Worm (Caenorhabditis elegans): ENCODE measurements around the gene K08D12.3.

ce11 chrIV:1672398-1672797 is 37.7 kb upstream of the K08D12.3 start, which contains the start of gene Y41D4B.1:
- no peak for TF ChIP-seq nhr-28 (tag; optimal IDR thresholded peaks at IDR 0.05)
- no peak for TF ChIP-seq mab-5 (tag; optimal IDR thresholded peaks at IDR 0.05)
- TF ChIP-seq unc-62 (GFP tag; optimal IDR thresholded peaks at IDR 0.05) = no peak
- TF ChIP-seq pha-4 (tag; optimal IDR thresholded peaks at IDR 0.05) = no peak
- TF ChIP-seq zip-8 (tag; optimal IDR thresholded peaks at IDR 0.05) = no peak
- no peak for TF ChIP-seq elt-3 (tag; optimal IDR thresholded peaks at IDR 0.05)
- TF ChIP-seq nhr-237 (tag; optimal IDR thresholded peaks at IDR 0.05) = no peak
- no peak for TF ChIP-seq snpc-4 (tag; optimal IDR thresholded peaks at IDR 0.05)
- no peak for TF ChIP-seq unc-39 (tag; optimal IDR thresholded peaks at IDR 0.05)
- no peak for TF ChIP-seq ceh-39 (tag; optimal IDR thresholded peaks at IDR 0.05)
- TF ChIP-seq lsy-2 (tag; optimal IDR thresholded peaks at IDR 0.05) = no peak
- TF ChIP-seq nhr-76 (tag; optimal IDR thresholded peaks at IDR 0.05) = no peak
